Fruit fly (Drosophila melanogaster): ENCODE measurements around the gene RanBP3.

RanBP3 gene

DNA sequence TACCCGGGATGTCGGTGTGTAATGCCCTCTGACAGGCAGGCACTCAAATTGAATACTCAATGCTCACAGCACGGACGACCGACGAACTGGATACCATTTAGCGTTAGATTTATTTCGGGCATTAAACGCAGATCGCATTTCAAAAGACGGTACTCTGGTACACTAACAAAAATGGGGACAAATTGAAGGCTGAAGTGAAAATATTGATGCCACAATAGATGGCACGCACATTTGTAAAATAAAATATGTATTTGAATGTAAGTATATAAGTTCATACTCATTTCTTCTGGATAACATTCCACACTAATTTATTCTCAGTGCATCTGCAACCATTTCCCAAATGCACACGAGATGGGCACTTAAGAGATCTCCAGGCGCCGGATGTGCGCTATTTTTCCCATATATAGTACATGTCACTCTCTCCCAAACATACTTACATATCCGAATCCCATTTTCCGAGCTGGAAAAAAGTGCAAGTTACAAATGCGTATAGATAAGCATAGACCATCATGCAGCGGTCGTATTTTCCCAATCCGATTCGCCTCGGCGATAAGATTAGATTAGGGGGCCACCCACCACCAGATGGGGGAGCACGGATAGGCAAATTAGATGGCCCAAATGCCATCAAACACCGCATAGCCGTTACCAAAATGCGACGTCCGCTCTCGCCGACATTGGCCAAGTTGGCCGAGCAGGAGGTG, 43.0 kb downstream of the RanBP3 start, which contains the start of gene CG10301 (continued):
- TF ChIP-seq H15 (GFP tag; IDR thresholded peaks at IDR 0.05) (peak; percentile 52; the same call in 1 of the 3 replicates), grau (tag; optimal IDR thresholded peaks at IDR 0.05) (peak; percentile 65), CG17385 (GFP tag; optimal IDR thresholded peaks at IDR 0.05) (peak; percentile 45), fd102C (GFP tag; optimal IDR thresholded peaks at IDR 0.05) (peak; percentile 76), Awh (GFP tag; IDR thresholded peaks at IDR 0.05) (peak; percentile 52), Xbp1 (GFP tag; optimal IDR thresholded peaks at IDR 0.05) (peak; percentile 61), hth (optimal IDR thresholded peaks at IDR 0.05) (no peak), nmo (GFP tag; optimal IDR thresholded peaks at IDR 0.05) (peak; percentile 76), sim (GFP tag; IDR thresholded peaks at IDR 0.05) (peak; percentile 31; the same call in 1 of the 2 replicates), CG2712 (tag; optimal IDR thresholded peaks at IDR 0.05) (peak; percentile 77), CG2116 (GFP tag; optimal IDR thresholded peaks at IDR 0.05) (peak; percentile 20), Atf3 (GFP tag; optimal IDR thresholded peaks at IDR 0.05) (peak; percentile 17), dan (GFP tag; IDR thresholded peaks at IDR 0.05) (0 out of 2 replicates have a peak, but pooled peaks have one; percentile 41), CG12219 (GFP tag; optimal IDR thresholded peaks at IDR 0.05) (peak; percentile 59), CG8290 (GFP tag; optimal IDR thresholded peaks at IDR 0.05) (peak; percentile 24), CG8290 (tag; optimal IDR thresholded peaks at IDR 0.05) (no peak), Blimp-1 (GFP tag; optimal IDR thresholded peaks at IDR 0.05) (peak; percentile 67), CG30431 (GFP tag; optimal IDR thresholded peaks at IDR 0.05) (peak; percentile 75), shn (GFP tag; optimal IDR thresholded peaks at IDR 0.05) (no peak), br (optimal IDR thresholded peaks at IDR 0.05) (no peak), lola (GFP tag; optimal IDR thresholded peaks at IDR 0.05) (peak in 1 of 3 experiments; percentile 81), CG4707 (GFP tag; optimal IDR thresholded peaks at IDR 0.05) (peak; percentile 21), Nf-YB (GFP tag; optimal IDR thresholded peaks at IDR 0.05) (peak; percentile 8), lov (optimal IDR thresholded peaks at IDR 0.05) (no peak), lov (GFP tag; IDR thresholded peaks at IDR 0.05) (peak; percentile 62; the same call in 1 of the 3 replicates), CG11504 (tag; optimal IDR thresholded peaks at IDR 0.05) (peak; percentile 67), dmrt11E (tag; optimal IDR thresholded peaks at IDR 0.05) (peak; percentile 89), Lpt (GFP tag; optimal IDR thresholded peaks at IDR 0.05) (no peak), Rx (GFP tag; IDR thresholded peaks at IDR 0.05) (peak; percentile 39), CG5180 (GFP tag; optimal IDR thresholded peaks at IDR 0.05) (peak; percentile 1), ewg (GFP tag; optimal IDR thresholded peaks at IDR 0.05) (peak; percentile 56), CG7357 (GFP tag; IDR thresholded peaks at IDR 0.05) (0 out of 3 replicates have a peak, but pooled peaks have one; percentile 31), CG30403 (GFP tag; optimal IDR thresholded peaks at IDR 0.05) (peak; percentile 54), CG7839 (tag; optimal IDR thresholded peaks at IDR 0.05) (peak; percentile 60), Optix (GFP tag; IDR thresholded peaks at IDR 0.05) (no peak), CG3407 (GFP tag; optimal IDR thresholded peaks at IDR 0.05) (peak; percentile 42), NFAT (GFP tag; IDR thresholded peaks at IDR 0.05) (no peak), D19A (tag; optimal IDR thresholded peaks at IDR 0.05) (peak; percentile 67), CG17802 (tag; optimal IDR thresholded peaks at IDR 0.05) (peak; percentile 35), E2f2 (GFP tag; IDR thresholded peaks at IDR 0.05) (peak; percentile 34; the same call in 1 of the 2 replicates)
